Fruit fly (Drosophila melanogaster) whole organism, embryonic: ENCODE data around the gene CG3726.

Experiments used
- BtbVII ChIP-seq: fragments of 200-800 bp; sonication (Bioruptor generic); optimal IDR thresholded peaks from 3 replicates; lab custom pipeline; 2017; ENCODE audit warnings: missing biosample characterization, mild to moderate bottlenecking, missing genetic modification characterization
- Bteb2 ChIP-seq: fragments of 200-800 bp; sonication (Bioruptor generic); optimal IDR thresholded peaks from 2 replicates; lab custom pipeline; 2016; ENCODE audit warnings: missing biosample characterization, missing genetic modification characterization
- CG11456 ChIP-seq: fragments of 200-800 bp; sonication (Bioruptor generic); IDR thresholded peaks from 3 replicates; pipeline ENCODE4 v1.3.6; 2022; ENCODE audit warnings: missing biosample characterization, missing genetic modification characterization
- CG12769 ChIP-seq: fragments of 200-800 bp; sonication (Bioruptor generic); optimal IDR thresholded peaks from 2 replicates; lab custom pipeline; 2019; ENCODE audit warnings: missing biosample characterization, mild to moderate bottlenecking, missing genetic modification characterization, moderate library complexity
- CG14710 ChIP-seq: fragments of 200-800 bp; sonication (Bioruptor generic); optimal IDR thresholded peaks from 3 replicates; lab custom pipeline; 2019; ENCODE audit warnings: missing biosample characterization, mild to moderate bottlenecking, missing genetic modification characterization, moderate library complexity
- CG14965 ChIP-seq: fragments of 200-800 bp; sonication (Bioruptor generic); optimal IDR thresholded peaks from 2 replicates; lab custom pipeline; 2016; ENCODE audit warnings: missing biosample characterization, missing genetic modification characterization, borderline replicate concordance
- CG16813 ChIP-seq: fragments of 200-800 bp; sonication (Bioruptor generic); IDR thresholded peaks from 3 replicates; pipeline ENCODE4 v1.3.6; 2022; ENCODE audit warnings: missing biosample characterization, missing genetic modification characterization; ENCODE audit not compliant: partially characterized antibody
- CG17361 ChIP-seq: fragments of 200-800 bp; sonication (Bioruptor generic); IDR thresholded peaks from 3 replicates; pipeline ENCODE4 v1.3.6; 2022; ENCODE audit warnings: missing biosample characterization, missing genetic modification characterization
- CG18764 ChIP-seq: fragments of 200-800 bp; sonication (Bioruptor generic); optimal IDR thresholded peaks from 3 replicates; lab custom pipeline; 2016; ENCODE audit warnings: missing biosample characterization, missing genetic modification characterization
- CG2129 ChIP-seq: fragments of 200-800 bp; sonication (Bioruptor generic); IDR thresholded peaks from 2 replicates; pipeline ENCODE4 v1.3.6; 2022; ENCODE audit warnings: missing biosample characterization, missing genetic modification characterization; ENCODE audit not compliant: partially characterized antibody
- CG30020 ChIP-seq: fragments of 200-800 bp; optimal IDR thresholded peaks from 2 replicates; lab custom pipeline; 2019; ENCODE audit warnings: missing biosample characterization, mild to moderate bottlenecking, missing genetic modification characterization, moderate library complexity
- CG32772 ChIP-seq: fragments of 200-800 bp; sonication (Bioruptor generic); IDR thresholded peaks from 2 replicates; pipeline ENCODE4 v1.3.6; 2022; ENCODE audit warnings: missing biosample characterization, missing genetic modification characterization
- CG4360 ChIP-seq: fragments of 200-800 bp; sonication (Bioruptor generic); IDR thresholded peaks from 2 replicates; pipeline ENCODE4 v1.3.6; 2022; ENCODE audit warnings: missing biosample characterization, missing genetic modification characterization
- CG4424 ChIP-seq: fragments of 200-800 bp; sonication (Bioruptor generic); optimal IDR thresholded peaks from 3 replicates; lab custom pipeline; 2016; ENCODE audit warnings: missing biosample characterization, missing genetic modification characterization
- CG6175 ChIP-seq: fragments of 200-800 bp; sonication (Bioruptor generic); IDR thresholded peaks from 3 replicates; pipeline ENCODE4 v1.3.6; 2022; ENCODE audit warnings: missing biosample characterization, missing genetic modification characterization
- CG6683 ChIP-seq: fragments of 200-800 bp; sonication (Bioruptor generic); optimal IDR thresholded peaks from 2 replicates; lab custom pipeline; 2017; ENCODE audit warnings: missing biosample characterization, mild to moderate bottlenecking, missing genetic modification characterization, missing genetic modification reagents
- CG7372 ChIP-seq: fragments of 200-800 bp; sonication (Bioruptor generic); IDR thresholded peaks from 2 replicates; pipeline ENCODE4 v1.3.6; 2022; ENCODE audit warnings: missing biosample characterization, missing genetic modification characterization
- CG8388 ChIP-seq: fragments of 200-800 bp; sonication (Bioruptor generic); optimal IDR thresholded peaks from 2 replicates; lab custom pipeline; 2019; ENCODE audit warnings: missing biosample characterization, mild to moderate bottlenecking, missing genetic modification characterization, moderate library complexity
- CG8765 ChIP-seq: fragments of 200-800 bp; sonication (Bioruptor generic); IDR thresholded peaks from 2 replicates; pipeline ENCODE4 v1.3.6; 2022; ENCODE audit warnings: missing biosample characterization, missing genetic modification characterization
- Chrac-16 ChIP-seq: fragments of 200-800 bp; sonication (Bioruptor generic); optimal IDR thresholded peaks from 3 replicates; lab custom pipeline; 2016; ENCODE audit warnings: missing biosample characterization, missing genetic modification characterization
- D19A ChIP-seq: fragments of 200-800 bp; optimal IDR thresholded peaks from 3 replicates; lab custom pipeline; 2019; ENCODE audit warnings: missing biosample characterization, mild to moderate bottlenecking, missing genetic modification characterization, moderate library complexity
- Dll ChIP-seq: fragments of 200-800 bp; sonication (Bioruptor generic); IDR thresholded peaks from 4 replicates; pipeline ENCODE4 v1.3.6; 2022; ENCODE audit warnings: missing biosample characterization, missing genetic modification characterization; ENCODE audit not compliant: partially characterized antibody
- Hmx ChIP-seq: fragments of 200-800 bp; sonication (Bioruptor generic); optimal IDR thresholded peaks from 2 replicates; lab custom pipeline; 2016; ENCODE audit warnings: missing biosample characterization, missing genetic modification characterization
- Lim3 ChIP-seq: fragments of 200-800 bp; sonication (Bioruptor generic); IDR thresholded peaks from 2 replicates; pipeline ENCODE4 v1.3.6; 2022; ENCODE audit warnings: missing biosample characterization, missing genetic modification characterization
- Mad ChIP-seq: fragments of 200-800 bp; sonication (Bioruptor generic); optimal IDR thresholded peaks from 2 replicates; lab custom pipeline; 2016; ENCODE audit warnings: missing biosample characterization, missing genetic modification characterization
- NC2β ChIP-seq: fragments of 200-800 bp; sonication (Bioruptor generic); optimal IDR thresholded peaks from 2 replicates; lab custom pipeline; 2016; ENCODE audit warnings: missing biosample characterization, missing genetic modification characterization
- Nf-YC ChIP-seq: fragments of 200-800 bp; optimal IDR thresholded peaks from 3 replicates; lab custom pipeline; 2019; ENCODE audit warnings: missing biosample characterization, mild to moderate bottlenecking, missing genetic modification characterization, moderate library complexity
- Six4 ChIP-seq: fragments of 200-800 bp; sonication (Bioruptor generic); optimal IDR thresholded peaks from 2 replicates; lab custom pipeline; 2016; ENCODE audit warnings: missing biosample characterization, missing genetic modification characterization
- Sox102F ChIP-seq: fragments of 200-800 bp; sonication (Bioruptor generic); optimal IDR thresholded peaks from 2 replicates; lab custom pipeline; 2018; ENCODE audit warnings: missing biosample characterization, mild to moderate bottlenecking, missing genetic modification characterization, moderate library complexity
- Ssrp ChIP-seq: fragments of 200-800 bp; sonication (Bioruptor generic); optimal IDR thresholded peaks from 2 replicates; lab custom pipeline; 2018; ENCODE audit warnings: missing biosample characterization, mild to moderate bottlenecking, missing genetic modification characterization, moderate library complexity
- Vsx1 ChIP-seq: fragments of 200-800 bp; sonication (Bioruptor generic); optimal IDR thresholded peaks from 2 replicates; lab custom pipeline; 2017; ENCODE audit warnings: missing biosample characterization, mild to moderate bottlenecking, missing genetic modification characterization, missing genetic modification reagents
- Xbp1 ChIP-seq: fragments of 200-800 bp; sonication (Bioruptor generic); optimal IDR thresholded peaks from 3 replicates; lab custom pipeline; 2016; ENCODE audit warnings: missing biosample characterization, mild to moderate bottlenecking, missing genetic modification characterization
- aop ChIP-seq: fragments of 200-800 bp; sonication (Bioruptor generic); IDR thresholded peaks from 2 replicates; pipeline ENCODE4 v1.3.6; 2022; ENCODE audit warnings: missing biosample characterization, missing genetic modification characterization
- da ChIP-seq: fragments of 200-800 bp; sonication (Bioruptor generic); optimal IDR thresholded peaks from 2 replicates; lab custom pipeline; 2016; ENCODE audit warnings: missing biosample characterization, missing genetic modification characterization
- fd102C ChIP-seq: fragments of 200-800 bp; sonication (Bioruptor generic); optimal IDR thresholded peaks from 2 replicates; lab custom pipeline; 2018; ENCODE audit warnings: missing biosample characterization, mild to moderate bottlenecking, missing genetic modification characterization, moderate library complexity
- fd96Cb ChIP-seq: fragments of 200-800 bp; sonication (Bioruptor generic); optimal IDR thresholded peaks from 2 replicates; lab custom pipeline; 2018; ENCODE audit warnings: missing biosample characterization, mild to moderate bottlenecking, missing genetic modification characterization, moderate library complexity
- gro ChIP-seq: fragments of 200-800 bp; sonication (Bioruptor generic); optimal IDR thresholded peaks from 2 replicates; lab custom pipeline; 2016; ENCODE audit warnings: missing biosample characterization, missing genetic modification characterization
- inv ChIP-seq: fragments of 200-800 bp; sonication (Bioruptor generic); IDR thresholded peaks from 2 replicates; pipeline ENCODE4 v1.3.6; 2022; ENCODE audit warnings: missing biosample characterization, missing genetic modification characterization; ENCODE audit not compliant: partially characterized antibody
- lilli ChIP-seq: fragments of 200-800 bp; sonication (Bioruptor generic); optimal IDR thresholded peaks from 3 replicates; lab custom pipeline; 2016; ENCODE audit warnings: missing biosample characterization, missing genetic modification characterization
- luna ChIP-seq: fragments of 200-800 bp; sonication (Bioruptor generic); optimal IDR thresholded peaks from 2 replicates; lab custom pipeline; 2016; ENCODE audit warnings: missing biosample characterization, missing genetic modification characterization
- mld ChIP-seq: fragments of 200-800 bp; sonication (Bioruptor generic); IDR thresholded peaks from 3 replicates; pipeline ENCODE4 v1.3.6; 2022; ENCODE audit warnings: missing biosample characterization, missing genetic modification characterization; ENCODE audit not compliant: partially characterized antibody
- onecut ChIP-seq: fragments of 200-800 bp; sonication (Bioruptor generic); IDR thresholded peaks from 2 replicates; pipeline ENCODE4 v1.3.6; 2022; ENCODE audit warnings: missing biosample characterization, missing genetic modification characterization
- pnt ChIP-seq: fragments of 200-800 bp; sonication (Bioruptor generic); optimal IDR thresholded peaks from 3 replicates; lab custom pipeline; 2016; ENCODE audit warnings: missing biosample characterization, missing genetic modification characterization
- salm ChIP-seq: fragments of 200-800 bp; sonication (Bioruptor generic); optimal IDR thresholded peaks from 2 replicates; lab custom pipeline; 2018; ENCODE audit warnings: missing biosample characterization, mild to moderate bottlenecking, missing genetic modification characterization
- scrt ChIP-seq: fragments of 200-800 bp; sonication (Bioruptor generic); optimal IDR thresholded peaks from 2 replicates; lab custom pipeline; 2018; ENCODE audit warnings: missing biosample characterization, mild to moderate bottlenecking, missing genetic modification characterization, moderate library complexity
- slp2 ChIP-seq: fragments of 200-800 bp; sonication (Bioruptor generic); optimal IDR thresholded peaks from 2 replicates; lab custom pipeline; 2016; ENCODE audit warnings: missing biosample characterization, missing genetic modification characterization
- tio ChIP-seq: fragments of 200-800 bp; sonication (Bioruptor generic); optimal IDR thresholded peaks from 2 replicates; lab custom pipeline; 2017; ENCODE audit warnings: missing biosample characterization, missing genetic modification characterization, inconsistent platforms
- wdn ChIP-seq: fragments of 200-800 bp; sonication (Bioruptor generic); IDR thresholded peaks from 2 replicates; pipeline ENCODE4 v1.3.6; 2022; ENCODE audit warnings: missing biosample characterization, missing genetic modification characterization
- z ChIP-seq: fragments of 200-800 bp; sonication (Bioruptor generic); IDR thresholded peaks from 3 replicates; pipeline ENCODE4 v1.3.6; 2022; ENCODE audit warnings: missing biosample characterization, missing genetic modification characterization

Gene CG3726

DNA sequence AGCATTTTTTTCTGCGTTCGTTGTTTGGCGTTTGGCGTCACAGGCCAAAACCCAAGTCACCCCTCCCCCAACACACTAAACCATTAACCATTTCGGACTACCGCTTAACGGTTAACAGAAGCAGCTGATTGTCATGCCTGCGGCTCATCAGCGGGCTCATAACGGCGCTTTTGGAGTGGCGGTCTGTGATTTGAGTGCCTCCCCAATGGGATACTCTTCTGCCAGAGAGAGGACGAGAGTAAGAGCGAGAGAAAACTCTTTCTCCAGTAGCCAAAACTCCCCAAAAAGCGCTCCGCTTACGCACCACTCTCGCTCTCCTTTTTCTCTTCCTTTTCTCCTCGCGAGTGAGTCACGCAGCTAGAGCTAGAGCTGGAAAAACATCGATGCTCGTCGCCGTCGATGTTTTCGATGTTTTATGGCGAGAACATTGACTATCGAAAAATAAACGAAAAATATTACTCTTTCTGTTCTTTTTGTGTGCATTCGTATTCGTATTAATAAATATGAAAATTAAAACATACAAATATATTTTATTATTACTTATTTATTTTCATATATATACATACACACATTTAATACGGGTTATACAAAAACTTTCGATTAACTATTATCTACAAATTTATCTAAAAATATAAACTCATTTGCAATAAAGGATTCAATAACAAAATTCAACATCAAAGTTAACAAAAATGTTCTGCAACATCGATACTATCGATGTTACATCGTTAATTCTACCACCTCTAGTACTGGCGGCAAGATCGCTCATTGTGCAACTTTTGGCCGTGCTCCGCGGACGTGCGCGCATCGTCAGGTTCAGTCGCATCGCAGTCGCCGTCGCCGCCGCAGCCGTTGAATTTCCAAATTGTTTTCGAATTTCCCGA is 48.9 kb downstream of the CG3726 start, which contains the start of gene Grip (continued):
- TF ChIP-seq CG2129 (GFP tag; lab: Robert Waterston, UW), result peak; percentile 37; the same call in 1 of the 2 replicates
- no peak for TF ChIP-seq NC2β
- peak; percentile 18 for TF ChIP-seq Chrac-16
- TF ChIP-seq mld, result peak; percentile 62; the same call in 2 of the 3 replicates
- peak; percentile 67 for TF ChIP-seq CG16813 (GFP tag; lab: Robert Waterston, UW)
- no peak for TF ChIP-seq da (GFP tag; lab: Kevin White, UChicago)
- no peak for TF ChIP-seq CG4360 (GFP tag; lab: Robert Waterston, UW)
- TF ChIP-seq CG32772 (GFP tag; lab: Robert Waterston, UW), result no peak
- TF ChIP-seq CG14710 (tag; lab: Kevin White, UChicago), result peak; percentile 71
- TF ChIP-seq Vsx1, result no peak
- TF ChIP-seq BtbVII, result no peak
- peak; percentile 41 for TF ChIP-seq D19A (tag; lab: Kevin White, UChicago)
- no peak for TF ChIP-seq pnt (GFP tag; lab: Kevin White, UChicago)
- no peak for TF ChIP-seq wdn (GFP tag; lab: Robert Waterston, UW)
- TF ChIP-seq CG7372 (GFP tag; lab: Robert Waterston, UW), result no peak
- no peak for TF ChIP-seq Six4 (GFP tag; lab: Kevin White, UChicago)
- peak; percentile 27 for TF ChIP-seq fd96Cb (tag; lab: Kevin White, UChicago)
- TF ChIP-seq z (GFP tag; lab: Robert Waterston, UW), result peak; percentile 83
- no peak for TF ChIP-seq Mad (GFP tag; lab: Kevin White, UChicago)
- TF ChIP-seq aop, result no peak
- no peak for TF ChIP-seq CG6175 (GFP tag; lab: Robert Waterston, UW)
- no peak for TF ChIP-seq CG6683
- TF ChIP-seq salm (tag; lab: Kevin White, UChicago), result no peak
- TF ChIP-seq Xbp1 (GFP tag; lab: Kevin White, UChicago), result peak; percentile 27
- no peak for TF ChIP-seq slp2 (GFP tag; lab: Kevin White, UChicago)
- no peak for TF ChIP-seq scrt (GFP tag; lab: Kevin White, UChicago)
- no peak for TF ChIP-seq CG12769
- peak; percentile 30 for TF ChIP-seq CG8388 (GFP tag; lab: Kevin White, UChicago)
- TF ChIP-seq Sox102F, result peak; percentile 41
- no peak for TF ChIP-seq CG18764 (GFP tag; lab: Kevin White, UChicago)
- no peak for TF ChIP-seq CG8765
- no peak for TF ChIP-seq CG11456 (GFP tag; lab: Robert Waterston, UW)
- TF ChIP-seq Hmx (GFP tag; lab: Kevin White, UChicago), result no peak
- peak; percentile 5 for TF ChIP-seq tio (GFP tag; lab: Kevin White, UChicago)
- TF ChIP-seq Dll, result peak; percentile 82
- TF ChIP-seq inv (GFP tag; lab: Robert Waterston, UW), result 0 out of 2 replicates have a peak, but pooled peaks have one; percentile 41
- peak; percentile 36 for TF ChIP-seq Ssrp (tag; lab: Kevin White, UChicago)
- TF ChIP-seq gro, result no peak
- no peak for TF ChIP-seq onecut (GFP tag; lab: Robert Waterston, UW)
- TF ChIP-seq CG14965 (GFP tag; lab: Kevin White, UChicago), result no peak
- TF ChIP-seq CG30020 (tag; lab: Kevin White, UChicago), result peak; percentile 15
- no peak for TF ChIP-seq lilli
- peak; percentile 73 for TF ChIP-seq CG17361 (GFP tag; lab: Robert Waterston, UW)
- TF ChIP-seq fd102C (GFP tag; lab: Kevin White, UChicago), result no peak
- peak; percentile 42 for TF ChIP-seq CG4424 (GFP tag; lab: Kevin White, UChicago)
- TF ChIP-seq luna (GFP tag; lab: Kevin White, UChicago), result no peak
- TF ChIP-seq Nf-YC (tag; lab: Kevin White, UChicago), result peak; percentile 12
- TF ChIP-seq Lim3, result no peak
- no peak for TF ChIP-seq Bteb2
